Fruit fly (Drosophila melanogaster): Measurements from ENCODE around the gene CenB1A.

dm6 chr3R:23144654-23145053 is 26.5 kb downstream of the CenB1A start:
- TF ChIP-seq CG8478 (optimal IDR thresholded peaks at IDR 0.05) (no peak), CTCF (optimal IDR thresholded peaks at IDR 0.05) (no peak)
